Fruit fly (Drosophila melanogaster) whole organism, embryonic: ENCODE results near the gene Cdk5alpha.

ENCODE experiments used
- Ada2b ChIP-seq: fragments of 200-800 bp; sonication (Bioruptor generic); IDR thresholded peaks from 2 replicates; pipeline ENCODE4 v1.3.6; 2022; ENCODE audit warnings: missing biosample characterization, missing genetic modification characterization
- Blimp-1 ChIP-seq: fragments of 200-800 bp; sonication (Bioruptor generic); optimal IDR thresholded peaks from 3 replicates; lab custom pipeline; 2018; ENCODE audit warnings: missing biosample characterization, missing genetic modification characterization, mild to moderate bottlenecking, moderate library complexity, missing genetic modification reagents
- CG10543 ChIP-seq: fragments of 200-800 bp; sonication (Bioruptor generic); optimal IDR thresholded peaks from 3 replicates; lab custom pipeline; 2017; ENCODE audit warnings: missing biosample characterization, mild to moderate bottlenecking, missing genetic modification characterization, moderate library complexity
- CG10565 ChIP-seq: fragments of 200-800 bp; sonication (Bioruptor generic); optimal IDR thresholded peaks from 3 replicates; lab custom pipeline; 2016; ENCODE audit warnings: missing biosample characterization, mild to moderate bottlenecking, missing genetic modification characterization
- CG11456 ChIP-seq: fragments of 200-800 bp; sonication (Bioruptor generic); IDR thresholded peaks from 3 replicates; pipeline ENCODE4 v1.3.6; 2022; ENCODE audit warnings: missing biosample characterization, missing genetic modification characterization
- CG12219 ChIP-seq: fragments of 200-800 bp; sonication (Bioruptor generic); optimal IDR thresholded peaks from 3 replicates; lab custom pipeline; 2018; ENCODE audit warnings: missing biosample characterization, mild to moderate bottlenecking, missing genetic modification characterization
- CG14710 ChIP-seq: fragments of 200-800 bp; sonication (Bioruptor generic); optimal IDR thresholded peaks from 3 replicates; lab custom pipeline; 2019; ENCODE audit warnings: missing biosample characterization, mild to moderate bottlenecking, missing genetic modification characterization, moderate library complexity
- CG15269 ChIP-seq: fragments of 200-800 bp; sonication (Bioruptor generic); optimal IDR thresholded peaks from 2 replicates; lab custom pipeline; 2018; ENCODE audit warnings: missing biosample characterization, mild to moderate bottlenecking, missing genetic modification characterization, moderate library complexity
- CG15479 ChIP-seq: fragments of 200-800 bp; sonication (Bioruptor generic); optimal IDR thresholded peaks from 3 replicates; lab custom pipeline; 2019; ENCODE audit warnings: missing biosample characterization, mild to moderate bottlenecking, missing genetic modification characterization, moderate library complexity
- CG17359 ChIP-seq: fragments of 200-800 bp; sonication (Bioruptor generic); optimal IDR thresholded peaks from 3 replicates; lab custom pipeline; 2018; ENCODE audit warnings: missing biosample characterization, mild to moderate bottlenecking, missing genetic modification characterization, moderate library complexity
- CG17912 ChIP-seq: fragments of 200-800 bp; sonication (Bioruptor generic); optimal IDR thresholded peaks from 2 replicates; lab custom pipeline; 2018; ENCODE audit warnings: missing biosample characterization, mild to moderate bottlenecking, missing genetic modification characterization
- CG2129 ChIP-seq: fragments of 200-800 bp; sonication (Bioruptor generic); IDR thresholded peaks from 2 replicates; pipeline ENCODE4 v1.3.6; 2022; ENCODE audit warnings: missing biosample characterization, missing genetic modification characterization; ENCODE audit not compliant: partially characterized antibody
- CG31224 ChIP-seq: fragments of 200-800 bp; sonication (Bioruptor generic); IDR thresholded peaks from 2 replicates; pipeline ENCODE4 v1.3.6; 2022; ENCODE audit warnings: missing biosample characterization, missing genetic modification characterization
- CG31388 ChIP-seq: fragments of 200-800 bp; sonication (Bioruptor generic); optimal IDR thresholded peaks from 2 replicates; lab custom pipeline; 2016; ENCODE audit warnings: missing biosample characterization, missing genetic modification characterization
- CG31441 ChIP-seq: fragments of 200-800 bp; sonication (Bioruptor generic); IDR thresholded peaks from 2 replicates; pipeline ENCODE4 v1.3.6; 2022; ENCODE audit warnings: missing biosample characterization, missing genetic modification characterization
- CG32772 ChIP-seq: fragments of 200-800 bp; sonication (Bioruptor generic); IDR thresholded peaks from 2 replicates; pipeline ENCODE4 v1.3.6; 2022; ENCODE audit warnings: missing biosample characterization, missing genetic modification characterization
- CG34224 ChIP-seq: fragments of 200-800 bp; sonication (Bioruptor generic); IDR thresholded peaks from 3 replicates; pipeline ENCODE4 v1.3.6; 2022; ENCODE audit warnings: missing biosample characterization, missing genetic modification characterization; ENCODE audit not compliant: partially characterized antibody
- CG4730 ChIP-seq: fragments of 200-800 bp; sonication (Bioruptor generic); IDR thresholded peaks from 2 replicates; pipeline ENCODE4 v1.3.6; 2022; ENCODE audit warnings: missing biosample characterization, missing genetic modification characterization
- CG7556 ChIP-seq: fragments of 200-800 bp; sonication (Bioruptor generic); optimal IDR thresholded peaks from 2 replicates; lab custom pipeline; 2017; ENCODE audit warnings: missing biosample characterization, mild to moderate bottlenecking, missing genetic modification characterization
- CG8089 ChIP-seq: fragments of 200-800 bp; sonication (Bioruptor generic); optimal IDR thresholded peaks from 3 replicates; lab custom pipeline; 2016; ENCODE audit warnings: missing biosample characterization, missing genetic modification characterization
- CG8290 ChIP-seq, 3 experiments: fragments of 200-800 bp; sonication (Bioruptor generic); optimal IDR thresholded peaks; 2 replicates each; lab custom pipeline; 2016 to 2019; ENCODE audit warnings: missing biosample characterization in 3 of 3, missing genetic modification characterization in 3 of 3, mild to moderate bottlenecking in 2 of 3, moderate library complexity in 1 of 3
- CG8478 ChIP-seq: fragments of >200 bp; optimal IDR thresholded peaks from 2 replicates; lab custom pipeline; 2018
- CG8765 ChIP-seq: fragments of 200-800 bp; sonication (Bioruptor generic); IDR thresholded peaks from 2 replicates; pipeline ENCODE4 v1.3.6; 2022; ENCODE audit warnings: missing biosample characterization, missing genetic modification characterization
- CG9437 ChIP-seq: fragments of 200-800 bp; sonication (Bioruptor generic); optimal IDR thresholded peaks from 2 replicates; lab custom pipeline; 2018; ENCODE audit warnings: missing biosample characterization, mild to moderate bottlenecking, missing genetic modification characterization
- CHES-1-like ChIP-seq: fragments of 200-800 bp; sonication (Bioruptor generic); optimal IDR thresholded peaks from 2 replicates; lab custom pipeline; 2016; ENCODE audit warnings: missing biosample characterization, missing genetic modification characterization
- Eip74EF ChIP-seq, 2 experiments: fragments of 200-800 bp in 1 of 2; fragments of >200 bp in 1 of 2; sonication (Bioruptor generic) in 1 of 2; optimal IDR thresholded peaks; 2 replicates each; lab custom pipeline; 2017 to 2019; ENCODE audit warnings: missing biosample characterization in 2 of 2, missing genetic modification characterization in 2 of 2, mild to moderate bottlenecking in 1 of 2, moderate library complexity in 1 of 2
- HmgD ChIP-seq: fragments of 200-800 bp; sonication (Bioruptor generic); optimal IDR thresholded peaks from 3 replicates; lab custom pipeline; 2016; ENCODE audit warnings: missing biosample characterization, missing genetic modification characterization
- Hr3 ChIP-seq: fragments of 200-800 bp; sonication (Bioruptor generic); optimal IDR thresholded peaks from 3 replicates; lab custom pipeline; 2016; ENCODE audit warnings: missing biosample characterization, missing genetic modification characterization
- Jarid2 ChIP-seq: fragments of 200-800 bp; sonication (Bioruptor generic); optimal IDR thresholded peaks from 3 replicates; lab custom pipeline; 2017; ENCODE audit warnings: mild to moderate bottlenecking, missing biosample characterization, missing genetic modification reagents, missing genetic modification characterization
- Lhr ChIP-seq: fragments of 200-800 bp; sonication (Bioruptor generic); optimal IDR thresholded peaks from 3 replicates; lab custom pipeline; 2017; ENCODE audit warnings: mild to moderate bottlenecking, missing biosample characterization, missing genetic modification reagents, missing genetic modification characterization
- Optix ChIP-seq: fragments of 200-800 bp; sonication (Bioruptor generic); IDR thresholded peaks from 3 replicates; pipeline ENCODE4 v1.3.6; 2022; ENCODE audit warnings: missing biosample characterization, missing genetic modification characterization
- Six4 ChIP-seq: fragments of 200-800 bp; sonication (Bioruptor generic); optimal IDR thresholded peaks from 2 replicates; lab custom pipeline; 2016; ENCODE audit warnings: missing biosample characterization, missing genetic modification characterization
- Sry-β ChIP-seq: fragments of 200-800 bp; sonication (Bioruptor generic); optimal IDR thresholded peaks from 2 replicates; lab custom pipeline; 2018; ENCODE audit warnings: missing biosample characterization, mild to moderate bottlenecking, missing genetic modification characterization, moderate library complexity
- Sry-δ ChIP-seq: fragments of 200-800 bp; sonication (Bioruptor generic); optimal IDR thresholded peaks from 2 replicates; lab custom pipeline; 2016; ENCODE audit warnings: missing biosample characterization, missing genetic modification characterization
- Stat92E ChIP-seq, 3 experiments: fragments of >200 bp in 2 of 3; fragments of 200-800 bp in 1 of 3; sonication (Bioruptor generic) in 1 of 3; optimal IDR thresholded peaks; 2 replicates each; lab custom pipeline; 2017 to 2019; ENCODE audit warnings: missing biosample characterization in 3 of 3, missing genetic modification characterization in 3 of 3, mild to moderate bottlenecking in 1 of 3, moderate library complexity in 1 of 3
- al ChIP-seq: fragments of 200-800 bp; sonication (Bioruptor generic); IDR thresholded peaks from 2 replicates; pipeline ENCODE4 v1.3.6; 2022; ENCODE audit warnings: missing biosample characterization, missing genetic modification characterization
- az2 ChIP-seq: fragments of 200-800 bp; sonication (Bioruptor generic); optimal IDR thresholded peaks from 3 replicates; lab custom pipeline; 2016; ENCODE audit warnings: missing biosample characterization, missing genetic modification characterization
- cas ChIP-seq: fragments of 200-800 bp; sonication (Bioruptor generic); IDR thresholded peaks from 2 replicates; pipeline ENCODE4 v1.3.6; 2022; ENCODE audit warnings: missing biosample characterization, missing genetic modification characterization
- fd96Cb ChIP-seq: fragments of 200-800 bp; sonication (Bioruptor generic); optimal IDR thresholded peaks from 2 replicates; lab custom pipeline; 2018; ENCODE audit warnings: missing biosample characterization, mild to moderate bottlenecking, missing genetic modification characterization, moderate library complexity
- gem ChIP-seq: fragments of 200-800 bp; sonication (Bioruptor generic); optimal IDR thresholded peaks from 2 replicates; lab custom pipeline; 2019; ENCODE audit warnings: missing biosample characterization, mild to moderate bottlenecking, missing genetic modification characterization, moderate library complexity
- grn ChIP-seq: fragments of 200-800 bp; sonication (Bioruptor generic); optimal IDR thresholded peaks from 3 replicates; lab custom pipeline; 2017; ENCODE audit warnings: missing biosample characterization, missing genetic modification characterization
- gsb-n ChIP-seq: fragments of 200-800 bp; sonication (Bioruptor generic); optimal IDR thresholded peaks from 3 replicates; lab custom pipeline; 2018; ENCODE audit warnings: missing biosample characterization, mild to moderate bottlenecking, missing genetic modification characterization
- h ChIP-seq: fragments of >200 bp; optimal IDR thresholded peaks from 2 replicates; lab custom pipeline; 2017
- hth ChIP-seq: fragments of >200 bp; optimal IDR thresholded peaks from 2 replicates; lab custom pipeline; 2017; ENCODE audit warnings: inconsistent platforms
- kay ChIP-seq: fragments of 200-800 bp; sonication (Bioruptor generic); optimal IDR thresholded peaks from 2 replicates; lab custom pipeline; 2016; ENCODE audit warnings: missing biosample characterization, missing genetic modification characterization
- mld ChIP-seq: fragments of 200-800 bp; sonication (Bioruptor generic); IDR thresholded peaks from 3 replicates; pipeline ENCODE4 v1.3.6; 2022; ENCODE audit warnings: missing biosample characterization, missing genetic modification characterization; ENCODE audit not compliant: partially characterized antibody
- sens ChIP-seq: fragments of 200-800 bp; sonication (Bioruptor generic); peaks from one replicate; lab custom pipeline; 2016; ENCODE audit warnings: missing biosample characterization, missing genetic modification characterization
- stc ChIP-seq: fragments of 200-800 bp; sonication (Bioruptor generic); IDR thresholded peaks from 2 replicates; pipeline ENCODE4 v1.3.6; 2022; ENCODE audit warnings: missing biosample characterization, missing genetic modification characterization
- tap ChIP-seq: fragments of 200-800 bp; optimal IDR thresholded peaks from 3 replicates; lab custom pipeline; 2019; ENCODE audit warnings: missing biosample characterization, mild to moderate bottlenecking, missing genetic modification characterization, moderate library complexity
- tio ChIP-seq: fragments of 200-800 bp; sonication (Bioruptor generic); optimal IDR thresholded peaks from 2 replicates; lab custom pipeline; 2017; ENCODE audit warnings: missing biosample characterization, missing genetic modification characterization, inconsistent platforms
- trem ChIP-seq: fragments of 200-800 bp; optimal IDR thresholded peaks from 3 replicates; lab custom pipeline; 2019; ENCODE audit warnings: missing biosample characterization, mild to moderate bottlenecking, missing genetic modification characterization, moderate library complexity

Cdk5alpha gene

DNA sequence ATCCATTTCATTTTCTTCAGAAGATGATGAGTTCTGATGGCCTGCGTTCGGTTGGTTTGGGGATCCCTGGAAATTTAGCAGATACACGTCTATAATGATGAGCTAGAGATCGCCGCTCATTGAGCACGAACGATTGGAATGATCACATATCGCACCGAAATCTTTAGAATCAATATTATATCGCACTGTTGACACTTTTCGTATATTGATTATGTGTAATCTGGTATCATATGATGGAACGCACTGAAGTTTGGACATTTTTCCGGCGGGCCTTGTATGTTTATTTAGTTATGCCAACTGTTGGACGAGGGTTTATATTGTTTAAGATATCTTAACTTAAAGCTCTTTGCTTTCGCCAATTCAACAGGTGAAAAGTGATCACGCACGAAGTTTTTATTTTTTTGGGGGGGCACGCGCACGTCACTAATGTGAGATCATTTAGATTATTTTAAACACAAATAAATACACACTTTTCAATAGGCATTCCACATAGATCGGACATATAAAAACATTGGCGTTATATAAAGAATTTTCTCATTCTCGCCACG is 10.4 kb upstream of the Cdk5alpha start (continued):
- TF ChIP-seq kay (no peak), Eip74EF (GFP tag; optimal IDR thresholded peaks at IDR 0.05; lab: Kevin White, UChicago) (no peak), sens (GFP tag; lab: Kevin White, UChicago) (peak; percentile 57), CG17912 (GFP tag; lab: Kevin White, UChicago) (no peak), tap (tag; lab: Kevin White, UChicago) (no peak), Lhr (no peak), CG2129 (GFP tag; lab: Robert Waterston, UW) (no peak), CG34224 (no peak), Stat92E (GFP tag; optimal IDR thresholded peaks at IDR 0.05; lab: Kevin White, UChicago) (no peak), Blimp-1 (GFP tag; lab: Kevin White, UChicago) (no peak), HmgD (no peak), hth (lab: Kevin White, UChicago) (no peak), CG14710 (tag; lab: Kevin White, UChicago) (peak; percentile 7), grn (GFP tag; lab: Kevin White, UChicago) (peak; percentile 40), CHES-1-like (GFP tag; lab: Kevin White, UChicago) (no peak), al (GFP tag; lab: Robert Waterston, UW) (no peak; the same call in 1 of the 2 replicates), fd96Cb (tag; lab: Kevin White, UChicago) (no peak), Optix (GFP tag; lab: Robert Waterston, UW) (no peak), stc (GFP tag; lab: Robert Waterston, UW) (no peak), CG12219 (no peak), CG15479 (GFP tag; lab: Kevin White, UChicago) (no peak), CG4730 (GFP tag; lab: Robert Waterston, UW) (no peak), CG17359 (tag; lab: Kevin White, UChicago) (no peak), CG8478 (lab: Kevin White, UChicago) (no peak), Six4 (GFP tag; lab: Kevin White, UChicago) (no peak), CG31441 (GFP tag; lab: Robert Waterston, UW) (no peak), gsb-n (tag; lab: Kevin White, UChicago) (no peak), cas (GFP tag; lab: Robert Waterston, UW) (no peak), Sry-δ (GFP tag; lab: Kevin White, UChicago) (peak; percentile 76), Jarid2 (GFP tag; lab: Kevin White, UChicago) (no peak), mld (0 out of 3 replicates have a peak, but pooled peaks have one; percentile 51), CG31388 (no peak), az2 (GFP tag; lab: Kevin White, UChicago) (no peak), Hr3 (no peak), gem (tag; lab: Kevin White, UChicago) (no peak), CG10543 (no peak), tio (no peak), CG10565 (GFP tag; lab: Kevin White, UChicago) (no peak), Sry-β (GFP tag; lab: Kevin White, UChicago) (no peak), CG15269 (tag; lab: Kevin White, UChicago) (no peak), trem (tag; lab: Kevin White, UChicago) (no peak), h (lab: Kevin White, UChicago) (no peak), CG9437 (GFP tag; lab: Kevin White, UChicago) (peak; percentile 7), Ada2b (GFP tag; lab: Robert Waterston, UW) (no peak), CG8290 (GFP tag; optimal IDR thresholded peaks at IDR 0.05; lab: Kevin White, UChicago) (no peak), CG8290 (tag; optimal IDR thresholded peaks at IDR 0.05; lab: Kevin White, UChicago) (peak; percentile 26 to 36), CG7556 (GFP tag; lab: Kevin White, UChicago) (peak; percentile 5), CG32772 (GFP tag; lab: Robert Waterston, UW) (no peak), CG11456 (no peak), CG8765 (GFP tag; lab: Robert Waterston, UW) (no peak), CG31224 (GFP tag; lab: Robert Waterston, UW) (no peak), CG8089 (no peak)
